Worm (Caenorhabditis elegans): ENCODE data around the gene R09D1.13.

R09D1.13 gene

ce11 chrII:9407020-9407419 lies 38.2 kb downstream of the R09D1.13 start, which contains the start of gene mpz-6:
TSS of gene mpz-6 (minus strand) at chrII:9407120.
- TF ChIP-seq ref-1 (GFP tag; conservative IDR thresholded peaks at IDR 0.05): no peak
- TF ChIP-seq ztf-29 (GFP tag; IDR thresholded peaks at IDR 0.05): no peak
- no peak for TF ChIP-seq med-1 (GFP tag; optimal IDR thresholded peaks at IDR 0.05; ENCODE audit: insufficient read depth)
- no peak for TF ChIP-seq flt-1 (GFP tag; IDR thresholded peaks at IDR 0.05)
- no peak for TF ChIP-seq cog-1 (tag; optimal IDR thresholded peaks at IDR 0.05)

- no peak for TF ChIP-seq med-1 (GFP tag; optimal IDR thresholded peaks at IDR 0.05; ENCODE audit: insufficient read depth)
- no peak for TF ChIP-seq ztf-23 (GFP tag; IDR thresholded peaks at IDR 0.05)
Measured at ce11 chrII:9403846-9404245, 41.4 kb downstream of the R09D1.13 start, which contains the start of gene Y51B9A.5. TSS of gene Y51B9A.5 (plus strand) at chrII:9404146.

- no peak for TF ChIP-seq tab-1 (GFP tag; IDR thresholded peaks at IDR 0.05)
Measured at ce11 chrII:9403087-9403486, 42.2 kb downstream of the R09D1.13 start, which contains the start of gene Y51B9A.6. TSS of gene Y51B9A.6 (minus strand) at chrII:9403187.

- TF ChIP-seq flt-1 (GFP tag; IDR thresholded peaks at IDR 0.05): no peak
- TF ChIP-seq cog-1 (tag; optimal IDR thresholded peaks at IDR 0.05): no peak
- no peak for TF ChIP-seq klf-2 (GFP tag; conservative IDR thresholded peaks at IDR 0.05)
- no peak for TF ChIP-seq tab-1 (GFP tag; IDR thresholded peaks at IDR 0.05)
- no peak for TF ChIP-seq ztf-23 (GFP tag; IDR thresholded peaks at IDR 0.05)
- no peak for TF ChIP-seq ref-1 (GFP tag; conservative IDR thresholded peaks at IDR 0.05)
- no peak for TF ChIP-seq ztf-29 (GFP tag; IDR thresholded peaks at IDR 0.05)
- TF ChIP-seq med-1 (GFP tag; optimal IDR thresholded peaks at IDR 0.05; ENCODE audit: insufficient read depth): no peak
- TF ChIP-seq T22C8.4 (GFP tag; IDR thresholded peaks at IDR 0.05): no peak
Measured at ce11 chrII:9399746-9400145, 45.5 kb downstream of the R09D1.13 start, which contains the start of gene Y51B9A.7. TSS of gene Y51B9A.7 (plus strand) at chrII:9400046.

- TF ChIP-seq flt-1 (GFP tag; IDR thresholded peaks at IDR 0.05): no peak
- no peak for TF ChIP-seq klf-2 (GFP tag; conservative IDR thresholded peaks at IDR 0.05)
Measured at ce11 chrII:9398370-9398901, 46.8 kb downstream of the R09D1.13 start, which contains the start of the genes Y51B9A.14 and Y51B9A.8. TSS of gene Y51B9A.14 (minus strand) at chrII:9398470. TSS of gene Y51B9A.8 (plus strand) at chrII:9398851.

- no peak for TF ChIP-seq ztf-29 (GFP tag; IDR thresholded peaks at IDR 0.05)
- TF ChIP-seq flt-1 (GFP tag; IDR thresholded peaks at IDR 0.05): no peak
- TF ChIP-seq klf-2 (GFP tag; conservative IDR thresholded peaks at IDR 0.05): no peak
- TF ChIP-seq cog-1 (tag; optimal IDR thresholded peaks at IDR 0.05): no peak
Measured at ce11 chrII:9397496-9397895, 47.8 kb downstream of the R09D1.13 start, which contains the start of gene Y51B9A.9. TSS of gene Y51B9A.9 (minus strand) at chrII:9397596.
